Worm (Caenorhabditis elegans): ENCODE data around the gene arrd-9.

DNA sequence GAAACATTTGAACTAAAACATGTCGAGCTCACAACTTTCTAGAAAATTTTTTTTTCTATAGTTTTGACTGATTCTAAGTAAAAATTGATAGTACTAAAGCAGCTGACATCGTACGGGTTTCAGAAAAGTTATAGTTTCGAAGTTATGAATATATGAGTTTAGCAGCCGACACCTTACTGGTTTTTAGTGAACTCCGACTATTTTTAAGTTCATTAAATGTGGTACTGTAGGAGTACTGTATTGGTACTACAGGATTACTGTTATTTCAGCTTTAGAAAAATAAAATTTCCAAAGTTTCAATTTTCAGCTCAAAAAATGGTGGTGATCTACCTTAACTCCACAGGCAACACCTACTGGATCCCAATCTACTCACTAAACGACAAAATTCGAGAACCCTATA, 15.2 kb downstream of the arrd-9 start, which contains the start of gene sre-37:
- TF ChIP-seq ceh-82 (tag; optimal IDR thresholded peaks at IDR 0.05) = no peak
- TF ChIP-seq nhr-43 (tag; optimal IDR thresholded peaks at IDR 0.05; ENCODE audit: poor library complexity, severe bottlenecking) = no peak
- TF ChIP-seq egl-5 (tag; optimal IDR thresholded peaks at IDR 0.05) = no peak
- no peak for TF ChIP-seq ama-1 (optimal IDR thresholded peaks at IDR 0.05)
- TF ChIP-seq unc-62 (GFP tag; optimal IDR thresholded peaks at IDR 0.05) = no peak
- TF ChIP-seq lin-39 (tag; optimal IDR thresholded peaks at IDR 0.05) = no peak
- TF ChIP-seq elt-3 (tag; optimal IDR thresholded peaks at IDR 0.05) = no peak
- no peak for TF ChIP-seq jun-1 (tag; optimal IDR thresholded peaks at IDR 0.05)
- no peak for TF ChIP-seq mdl-1 (tag; optimal IDR thresholded peaks at IDR 0.05)
- TF ChIP-seq pqm-1 (tag; optimal IDR thresholded peaks at IDR 0.05) = no peak
